Worm (Caenorhabditis elegans) whole organism, L3 larva: ENCODE results near the gene Y82E9BR.10.

ENCODE experiments used
- R02D3.7 ChIP-seq: fragments of 150-350 bp; optimal IDR thresholded peaks from 2 replicates; lab custom pipeline; 2014; ENCODE audit warnings: missing biosample characterization, missing genetic modification characterization
- egl-27 ChIP-seq: sonication (generic microtip); optimal IDR thresholded peaks from 4 replicates; lab custom pipeline; 2017; ENCODE audit warnings: missing biosample characterization, missing genetic modification reagents, missing genetic modification characterization
- jun-1 ChIP-seq: fragments of 150-350 bp; optimal IDR thresholded peaks from 2 replicates; lab custom pipeline; 2014; ENCODE audit warnings: missing biosample characterization, missing genetic modification reagents, missing genetic modification characterization
- mdl-1 ChIP-seq: fragments of 150-350 bp; optimal IDR thresholded peaks from 2 replicates; lab custom pipeline; 2014; ENCODE audit warnings: missing biosample characterization, missing genetic modification characterization
- nhr-11 ChIP-seq: fragments of 150-350 bp; optimal IDR thresholded peaks from 2 replicates; lab custom pipeline; 2014; ENCODE audit warnings: missing biosample characterization, missing genetic modification characterization
- nhr-28 ChIP-seq: fragments of 150-350 bp; optimal IDR thresholded peaks from 2 replicates; lab custom pipeline; 2014; ENCODE audit warnings: missing biosample characterization, missing genetic modification characterization
- nhr-77 ChIP-seq: fragments of 150-350 bp; optimal IDR thresholded peaks from 2 replicates; lab custom pipeline; 2014; ENCODE audit warnings: missing biosample characterization, missing genetic modification characterization
- pqm-1 ChIP-seq: fragments of 150-350 bp; optimal IDR thresholded peaks from 2 replicates; lab custom pipeline; 2017; ENCODE audit warnings: missing biosample characterization, missing genetic modification characterization, inconsistent platforms
- skn-1 ChIP-seq: fragments of 150-350 bp; optimal IDR thresholded peaks from 2 replicates; lab custom pipeline; 2014; ENCODE audit warnings: missing biosample characterization, missing genetic modification characterization
- tbx-2 ChIP-seq: sonication (generic microtip); optimal IDR thresholded peaks from 2 replicates; lab custom pipeline; 2016; ENCODE audit warnings: mild to moderate bottlenecking, missing genetic modification characterization, missing compliant biosample characterization
- zag-1 ChIP-seq: fragments of 150-350 bp; optimal IDR thresholded peaks from 2 replicates; lab custom pipeline; 2014; ENCODE audit warnings: missing biosample characterization, missing genetic modification characterization

DNA sequence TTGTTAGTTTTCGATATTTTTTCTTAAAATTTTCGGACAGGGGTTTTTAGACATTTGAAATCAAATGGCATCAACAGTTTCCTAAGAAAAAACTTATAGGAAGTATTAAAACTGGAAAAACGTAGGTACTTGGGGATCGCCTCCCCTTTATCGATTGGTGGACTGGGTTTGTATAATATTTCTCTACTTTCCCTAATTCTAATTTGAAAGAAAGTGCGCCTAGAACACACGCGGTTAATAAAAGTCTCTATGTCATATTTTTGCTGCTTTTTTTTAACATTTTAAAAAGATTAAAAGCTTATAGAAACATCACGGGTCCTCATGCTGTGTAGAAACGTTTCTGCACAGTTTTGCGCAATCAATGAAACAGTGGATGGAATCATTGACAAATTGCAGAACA, 24.3 kb upstream of the Y82E9BR.10 start, which contains the start of gene pals-16:
- TF ChIP-seq nhr-28 (tag; lab: Kevin White, UChicago) (no peak), R02D3.7 (tag; lab: Kevin White, UChicago) (no peak), mdl-1 (no peak), pqm-1 (tag; lab: Kevin White, UChicago) (no peak), jun-1 (tag; lab: Kevin White, UChicago) (no peak), nhr-77 (tag; lab: Kevin White, UChicago) (no peak), egl-27 (tag; lab: Kevin White, UChicago) (no peak), skn-1 (no peak), zag-1 (tag; lab: Kevin White, UChicago) (no peak), nhr-11 (tag; lab: Kevin White, UChicago) (no peak), tbx-2 (no peak)
